Fruit fly (Drosophila melanogaster) whole organism, embryonic: ENCODE results near the gene CG42307.

Experiments
- Ada2b ChIP-seq: fragments of 200-800 bp; sonication (Bioruptor generic); IDR thresholded peaks from 2 replicates; pipeline ENCODE4 v1.3.6; 2022; ENCODE audit warnings: missing biosample characterization, missing genetic modification characterization
- CG12236 ChIP-seq: fragments of 200-800 bp; sonication (Bioruptor generic); optimal IDR thresholded peaks from 2 replicates; lab custom pipeline; 2016; ENCODE audit warnings: missing biosample characterization, missing genetic modification characterization
- CG1233 ChIP-seq: fragments of 200-800 bp; sonication (Bioruptor generic); optimal IDR thresholded peaks from 4 replicates; lab custom pipeline; 2018; ENCODE audit warnings: missing biosample characterization, mild to moderate bottlenecking, missing genetic modification characterization
- CG12769 ChIP-seq: fragments of 200-800 bp; sonication (Bioruptor generic); optimal IDR thresholded peaks from 2 replicates; lab custom pipeline; 2019; ENCODE audit warnings: missing biosample characterization, mild to moderate bottlenecking, missing genetic modification characterization, moderate library complexity
- CG14710 ChIP-seq: fragments of 200-800 bp; sonication (Bioruptor generic); optimal IDR thresholded peaks from 3 replicates; lab custom pipeline; 2019; ENCODE audit warnings: missing biosample characterization, mild to moderate bottlenecking, missing genetic modification characterization, moderate library complexity
- CG15269 ChIP-seq: fragments of 200-800 bp; sonication (Bioruptor generic); optimal IDR thresholded peaks from 2 replicates; lab custom pipeline; 2018; ENCODE audit warnings: missing biosample characterization, mild to moderate bottlenecking, missing genetic modification characterization, moderate library complexity
- CG15696 ChIP-seq: fragments of 200-800 bp; sonication (Bioruptor generic); optimal IDR thresholded peaks from 2 replicates; lab custom pipeline; 2019; ENCODE audit warnings: missing biosample characterization, mild to moderate bottlenecking, missing genetic modification characterization, moderate library complexity
- CG17328 ChIP-seq: fragments of 200-800 bp; sonication (Bioruptor generic); IDR thresholded peaks from 2 replicates; pipeline ENCODE4 v1.3.6; 2022; ENCODE audit warnings: missing biosample characterization, missing genetic modification characterization
- CG17912 ChIP-seq: fragments of 200-800 bp; sonication (Bioruptor generic); optimal IDR thresholded peaks from 2 replicates; lab custom pipeline; 2018; ENCODE audit warnings: missing biosample characterization, mild to moderate bottlenecking, missing genetic modification characterization
- CG18262 ChIP-seq: fragments of 200-800 bp; optimal IDR thresholded peaks from 3 replicates; lab custom pipeline; 2019; ENCODE audit warnings: missing biosample characterization, mild to moderate bottlenecking, missing genetic modification characterization, moderate library complexity
- CG2875 ChIP-seq: fragments of 200-800 bp; sonication (Bioruptor generic); optimal IDR thresholded peaks from 2 replicates; lab custom pipeline; 2017; ENCODE audit warnings: missing biosample characterization, mild to moderate bottlenecking, missing genetic modification characterization, missing genetic modification reagents
- CG33213 ChIP-seq: fragments of 200-800 bp; sonication (Bioruptor generic); optimal IDR thresholded peaks from 3 replicates; lab custom pipeline; 2016; ENCODE audit warnings: missing biosample characterization, missing genetic modification characterization
- CG4282 ChIP-seq: fragments of 200-800 bp; sonication (Bioruptor generic); optimal IDR thresholded peaks from 2 replicates; lab custom pipeline; 2016; ENCODE audit warnings: missing biosample characterization, missing genetic modification characterization
- CG4617 ChIP-seq: fragments of 200-800 bp; sonication (Bioruptor generic); optimal IDR thresholded peaks from 3 replicates; lab custom pipeline; 2016; ENCODE audit warnings: missing biosample characterization, missing genetic modification characterization, borderline replicate concordance
- CG4820 ChIP-seq: fragments of 200-800 bp; sonication (Bioruptor generic); optimal IDR thresholded peaks from 3 replicates; lab custom pipeline; 2016; ENCODE audit warnings: missing biosample characterization, missing genetic modification characterization
- CG5245 ChIP-seq: fragments of 200-800 bp; sonication (Bioruptor generic); optimal IDR thresholded peaks from 3 replicates; lab custom pipeline; 2016; ENCODE audit warnings: missing biosample characterization, missing genetic modification characterization
- CG6765 ChIP-seq: fragments of 200-800 bp; sonication (Bioruptor generic); optimal IDR thresholded peaks from 3 replicates; lab custom pipeline; 2017; ENCODE audit warnings: missing biosample characterization, mild to moderate bottlenecking, missing genetic modification characterization
- CG8089 ChIP-seq: fragments of 200-800 bp; sonication (Bioruptor generic); optimal IDR thresholded peaks from 3 replicates; lab custom pipeline; 2016; ENCODE audit warnings: missing biosample characterization, missing genetic modification characterization
- CG8281 ChIP-seq: fragments of 200-800 bp; sonication (Bioruptor generic); optimal IDR thresholded peaks from 2 replicates; lab custom pipeline; 2018; ENCODE audit warnings: missing biosample characterization, mild to moderate bottlenecking, missing genetic modification characterization, moderate library complexity
- Dip2 ChIP-seq: fragments of 200-800 bp; sonication (Bioruptor generic); IDR thresholded peaks from 2 replicates; pipeline ENCODE4 v1.3.6; 2022; ENCODE audit warnings: missing biosample characterization, missing genetic modification characterization
- E2f2 ChIP-seq: fragments of 200-800 bp; sonication (Bioruptor generic); IDR thresholded peaks from 2 replicates; pipeline ENCODE4 v1.3.6; 2022; ENCODE audit warnings: missing biosample characterization, missing genetic modification characterization
- HLH3B ChIP-seq: fragments of 200-800 bp; sonication (Bioruptor generic); IDR thresholded peaks from 2 replicates; pipeline ENCODE4 v1.3.6; 2022; ENCODE audit warnings: missing biosample characterization, missing genetic modification characterization
- HmgZ ChIP-seq: fragments of 200-800 bp; sonication (Bioruptor generic); optimal IDR thresholded peaks from 2 replicates; lab custom pipeline; 2018; ENCODE audit warnings: missing biosample characterization, mild to moderate bottlenecking, missing genetic modification characterization
- Ptx1 ChIP-seq: fragments of 200-800 bp; sonication (Bioruptor generic); IDR thresholded peaks from 2 replicates; pipeline ENCODE4 v1.3.6; 2022; ENCODE audit warnings: missing biosample characterization, missing genetic modification characterization
- Ssrp ChIP-seq: fragments of 200-800 bp; sonication (Bioruptor generic); optimal IDR thresholded peaks from 2 replicates; lab custom pipeline; 2018; ENCODE audit warnings: missing biosample characterization, mild to moderate bottlenecking, missing genetic modification characterization, moderate library complexity
- Stat92E ChIP-seq, 3 experiments: fragments of >200 bp in 2 of 3; fragments of 200-800 bp in 1 of 3; sonication (Bioruptor generic) in 1 of 3; optimal IDR thresholded peaks; 2 replicates each; lab custom pipeline; 2017 to 2019; ENCODE audit warnings: missing biosample characterization in 3 of 3, missing genetic modification characterization in 3 of 3, mild to moderate bottlenecking in 1 of 3, moderate library complexity in 1 of 3
- ab ChIP-seq: fragments of 200-800 bp; sonication (Bioruptor generic); optimal IDR thresholded peaks from 2 replicates; lab custom pipeline; 2016; ENCODE audit warnings: missing biosample characterization, missing genetic modification characterization
- cato ChIP-seq: fragments of 200-800 bp; sonication (Bioruptor generic); optimal IDR thresholded peaks from 2 replicates; lab custom pipeline; 2016; ENCODE audit warnings: missing biosample characterization, missing genetic modification characterization, borderline replicate concordance
- chinmo ChIP-seq: fragments of 200-800 bp; sonication (Bioruptor generic); IDR thresholded peaks from 4 replicates; pipeline ENCODE4 v1.3.6; 2022; ENCODE audit warnings: missing biosample characterization, missing genetic modification characterization; ENCODE audit not compliant: partially characterized antibody
- chm ChIP-seq: fragments of 200-800 bp; sonication (Bioruptor generic); IDR thresholded peaks from 2 replicates; pipeline ENCODE4 v1.3.6; 2022; ENCODE audit warnings: missing biosample characterization, missing genetic modification characterization
- ci ChIP-seq: fragments of 200-800 bp; sonication (Bioruptor generic); IDR thresholded peaks from 3 replicates; pipeline ENCODE4 v1.3.6; 2022; ENCODE audit warnings: missing biosample characterization, missing genetic modification characterization
- dan ChIP-seq: fragments of 200-800 bp; sonication (Bioruptor generic); IDR thresholded peaks from 2 replicates; pipeline ENCODE4 v1.3.6; 2022; ENCODE audit warnings: missing biosample characterization, missing genetic modification characterization
- dati ChIP-seq: fragments of 200-800 bp; sonication (Bioruptor generic); IDR thresholded peaks from 2 replicates; pipeline ENCODE4 v1.3.6; 2022; ENCODE audit warnings: missing biosample characterization, missing genetic modification characterization
- disco-r ChIP-seq: fragments of 200-800 bp; sonication (Bioruptor generic); optimal IDR thresholded peaks from 2 replicates; lab custom pipeline; 2016; ENCODE audit warnings: missing biosample characterization, missing genetic modification characterization
- eyg ChIP-seq: fragments of 200-800 bp; sonication (Bioruptor generic); optimal IDR thresholded peaks from 3 replicates; lab custom pipeline; 2016; ENCODE audit warnings: missing biosample characterization, missing genetic modification characterization
- gcm ChIP-seq: fragments of 200-800 bp; sonication (Bioruptor generic); optimal IDR thresholded peaks from 2 replicates; lab custom pipeline; 2019; ENCODE audit warnings: missing biosample characterization, mild to moderate bottlenecking, missing genetic modification characterization, moderate library complexity
- inv ChIP-seq: fragments of 200-800 bp; sonication (Bioruptor generic); IDR thresholded peaks from 2 replicates; pipeline ENCODE4 v1.3.6; 2022; ENCODE audit warnings: missing biosample characterization, missing genetic modification characterization; ENCODE audit not compliant: partially characterized antibody
- jing ChIP-seq: fragments of 200-800 bp; sonication (Bioruptor generic); optimal IDR thresholded peaks from 2 replicates; lab custom pipeline; 2018; ENCODE audit warnings: missing biosample characterization, mild to moderate bottlenecking, missing genetic modification characterization
- ken ChIP-seq: fragments of 200-800 bp; sonication (Bioruptor generic); IDR thresholded peaks from 3 replicates; pipeline ENCODE4 v1.3.6; 2022; ENCODE audit warnings: missing biosample characterization, missing genetic modification characterization
- luna ChIP-seq: fragments of 200-800 bp; sonication (Bioruptor generic); optimal IDR thresholded peaks from 2 replicates; lab custom pipeline; 2016; ENCODE audit warnings: missing biosample characterization, missing genetic modification characterization
- odd ChIP-seq: fragments of 200-800 bp; sonication (Bioruptor generic); optimal IDR thresholded peaks from 2 replicates; lab custom pipeline; 2017; ENCODE audit warnings: missing biosample characterization, mild to moderate bottlenecking, missing genetic modification characterization
- pfk ChIP-seq: fragments of 200-800 bp; sonication (Bioruptor generic); optimal IDR thresholded peaks from 2 replicates; lab custom pipeline; 2018; ENCODE audit warnings: missing biosample characterization, mild to moderate bottlenecking, missing genetic modification characterization, moderate library complexity
- phol ChIP-seq: fragments of 200-800 bp; sonication (Bioruptor generic); optimal IDR thresholded peaks from 3 replicates; lab custom pipeline; 2018; ENCODE audit warnings: missing biosample characterization, mild to moderate bottlenecking, missing genetic modification characterization, moderate library complexity
- pnt ChIP-seq: fragments of 200-800 bp; sonication (Bioruptor generic); optimal IDR thresholded peaks from 3 replicates; lab custom pipeline; 2016; ENCODE audit warnings: missing biosample characterization, missing genetic modification characterization
- rib ChIP-seq: fragments of 200-800 bp; sonication (Bioruptor generic); IDR thresholded peaks from 2 replicates; pipeline ENCODE4 v1.3.6; 2022; ENCODE audit warnings: missing biosample characterization, missing genetic modification characterization
- schlank ChIP-seq: fragments of 200-800 bp; sonication (Bioruptor generic); optimal IDR thresholded peaks from 2 replicates; lab custom pipeline; 2018; ENCODE audit warnings: missing biosample characterization, mild to moderate bottlenecking, missing genetic modification characterization
- unpg ChIP-seq: fragments of 200-800 bp; sonication (Bioruptor generic); optimal IDR thresholded peaks from 3 replicates; lab custom pipeline; 2018; ENCODE audit warnings: missing biosample characterization, mild to moderate bottlenecking, missing genetic modification characterization, moderate library complexity
- vfl ChIP-seq: fragments of 200-800 bp; sonication (Bioruptor generic); optimal IDR thresholded peaks from 2 replicates; lab custom pipeline; 2016; ENCODE audit warnings: missing biosample characterization, missing genetic modification characterization
- zen ChIP-seq: fragments of 200-800 bp; sonication (Bioruptor generic); optimal IDR thresholded peaks from 3 replicates; lab custom pipeline; 2018; ENCODE audit warnings: missing biosample characterization, mild to moderate bottlenecking, missing genetic modification characterization, moderate library complexity

CG42307 gene

DNA sequence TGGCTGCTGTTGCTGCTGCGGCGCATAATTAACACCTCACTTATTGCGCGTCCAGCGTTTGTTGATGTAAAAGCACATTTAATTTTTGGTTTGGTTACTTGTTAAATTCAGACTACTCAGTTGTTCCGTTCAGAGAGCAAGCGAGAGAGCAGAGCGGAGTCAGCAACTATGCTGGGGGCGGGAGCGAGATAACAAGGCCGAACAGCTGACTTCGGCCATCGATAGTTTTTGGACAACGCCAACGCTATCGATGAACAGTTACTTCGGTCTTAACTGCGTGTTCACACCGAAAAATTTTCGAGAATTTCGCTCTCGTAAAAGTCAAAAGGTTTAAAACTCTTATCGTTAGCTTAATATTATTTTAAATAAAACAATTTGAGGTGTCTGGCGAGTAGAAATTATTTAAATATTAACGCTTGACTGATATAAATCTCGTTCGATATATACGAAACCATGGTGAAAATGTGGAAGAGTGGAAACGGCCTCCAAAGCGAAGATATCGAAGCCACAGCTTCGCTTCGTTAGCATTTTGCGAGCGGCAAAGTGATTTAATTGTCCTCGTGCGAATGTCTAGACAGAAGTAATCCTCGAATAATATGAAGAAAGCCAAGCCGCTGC lies 52.5 kb downstream of the CG42307 start, which contains the start of the genes SMSr and smid (continued):
- TF ChIP-seq zen (tag; lab: Kevin White, UChicago) (peak; percentile 77), CG12236 (GFP tag; lab: Kevin White, UChicago) (no peak), pfk (GFP tag; lab: Kevin White, UChicago) (peak; percentile 26), vfl (GFP tag; lab: Kevin White, UChicago) (peak; percentile 42), CG4820 (GFP tag; lab: Kevin White, UChicago) (peak; percentile 46), dan (GFP tag; lab: Robert Waterston, UW) (no peak), phol (tag; lab: Kevin White, UChicago) (peak; percentile 84), CG15269 (tag; lab: Kevin White, UChicago) (peak; percentile 59), CG8281 (tag; lab: Kevin White, UChicago) (no peak), CG8089 (GFP tag; lab: Kevin White, UChicago) (peak; percentile 47), chm (GFP tag; lab: Robert Waterston, UW) (peak; percentile 32; the same call in 1 of the 2 replicates), jing (GFP tag; lab: Kevin White, UChicago) (no peak), ci (GFP tag; lab: Robert Waterston, UW) (0 out of 3 replicates have a peak, but pooled peaks have one; percentile 26), CG5245 (GFP tag; lab: Kevin White, UChicago) (no peak), gcm (peak; percentile 54), Dip2 (GFP tag; lab: Robert Waterston, UW) (no peak), HLH3B (0 out of 2 replicates have a peak, but pooled peaks have one; percentile 22), Ptx1 (GFP tag; lab: Robert Waterston, UW) (peak; percentile 71), CG18262 (tag; lab: Kevin White, UChicago) (peak; percentile 67), CG1233 (no peak), ab (GFP tag; lab: Kevin White, UChicago) (no peak), HmgZ (tag; lab: Kevin White, UChicago) (peak; percentile 52), CG17912 (GFP tag; lab: Kevin White, UChicago) (no peak), dati (GFP tag; lab: Robert Waterston, UW) (no peak), odd (GFP tag; lab: Kevin White, UChicago) (no peak), CG14710 (tag; lab: Kevin White, UChicago) (peak; percentile 85), Ada2b (GFP tag; lab: Robert Waterston, UW) (0 out of 2 replicates have a peak, but pooled peaks have one; percentile 23), CG4617 (GFP tag; lab: Kevin White, UChicago) (peak; percentile 30), unpg (GFP tag; lab: Kevin White, UChicago) (no peak), inv (peak; percentile 88), Ssrp (tag; lab: Kevin White, UChicago) (peak; percentile 59), Stat92E (GFP tag; optimal IDR thresholded peaks at IDR 0.05; lab: Kevin White, UChicago) (peak in 1 of 3 experiments; percentile 70), CG15696 (peak; percentile 54), ken (GFP tag; lab: Robert Waterston, UW) (0 out of 3 replicates have a peak, but pooled peaks have one; percentile 55), CG4282 (GFP tag; lab: Kevin White, UChicago) (no peak), eyg (GFP tag; lab: Kevin White, UChicago) (no peak), rib (no peak), CG33213 (GFP tag; lab: Kevin White, UChicago) (no peak), CG6765 (GFP tag; lab: Kevin White, UChicago) (no peak), cato (GFP tag; lab: Kevin White, UChicago) (no peak), CG17328 (0 out of 2 replicates have a peak, but pooled peaks have one; percentile 6), disco-r (GFP tag; lab: Kevin White, UChicago) (no peak), pnt (no peak), luna (GFP tag; lab: Kevin White, UChicago) (no peak), CG2875 (GFP tag; lab: Kevin White, UChicago) (no peak), E2f2 (GFP tag; lab: Robert Waterston, UW) (peak; percentile 24; the same call in 1 of the 2 replicates), schlank (no peak), chinmo (GFP tag; lab: Robert Waterston, UW) (peak; percentile 85; the same call in 3 of the 4 replicates), CG12769 (no peak)
